Fruit fly (Drosophila melanogaster): ENCODE measurements around the gene Tim17a1.

dm6 chr3R:12379708-12380107 lies 15.2 kb upstream of the Tim17a1 start, which contains the start of gene GstD8:
- TF ChIP-seq fd59A (GFP tag; optimal IDR thresholded peaks at IDR 0.05) (no peak), eg (GFP tag; IDR thresholded peaks at IDR 0.05) (no peak), Gug (GFP tag; IDR thresholded peaks at IDR 0.05) (no peak), CG11294 (GFP tag; IDR thresholded peaks at IDR 0.05) (no peak), dac (GFP tag; optimal IDR thresholded peaks at IDR 0.05) (no peak), Hr4 (GFP tag; optimal IDR thresholded peaks at IDR 0.05) (no peak), CG6854 (GFP tag; optimal IDR thresholded peaks at IDR 0.05) (no peak), Sox14 (GFP tag; optimal IDR thresholded peaks at IDR 0.05) (no peak), Met (GFP tag; optimal IDR thresholded peaks at IDR 0.05) (no peak), OdsH (GFP tag; optimal IDR thresholded peaks at IDR 0.05) (no peak), CG15336 (GFP tag; IDR thresholded peaks at IDR 0.05) (no peak), Sox102F (GFP tag; optimal IDR thresholded peaks at IDR 0.05) (no peak)

Data from whole organism, prepupa.